Worm (Caenorhabditis elegans): ENCODE results near the gene T27E4.1.

- TF ChIP-seq B0310.2 (tag; optimal IDR thresholded peaks at IDR 0.05) (no peak), F13C5.2 (tag; optimal IDR thresholded peaks at IDR 0.05) (no peak), hmbx-1 (tag; optimal IDR thresholded peaks at IDR 0.05) (no peak), sea-1 (GFP tag; conservative IDR thresholded peaks at IDR 0.05) (no peak), ets-7 (tag; optimal IDR thresholded peaks at IDR 0.05) (no peak), ama-1 (optimal IDR thresholded peaks at IDR 0.05) (no peak), aly-1 (tag; optimal IDR thresholded peaks at IDR 0.05) (no peak), ceh-36 (tag; optimal IDR thresholded peaks at IDR 0.05) (no peak), scrt-1 (GFP tag; IDR thresholded peaks at IDR 0.05) (no peak), hmg-4 (GFP tag; optimal IDR thresholded peaks at IDR 0.05) (no peak)
Measured at ce11 chrV:9133950-9134349, 41.8 kb downstream of the T27E4.1 start, which contains the start of gene B0222.1.

Measured in whole organism, early embryonic.